Worm (Caenorhabditis elegans): Measurements from ENCODE around the gene kmo-1.

- TF ChIP-seq nhr-21 (tag; optimal IDR thresholded peaks at IDR 0.05) (no peak), unc-39 (tag; optimal IDR thresholded peaks at IDR 0.05) (no peak), zag-1 (tag; optimal IDR thresholded peaks at IDR 0.05) (no peak), ZK546.5 (tag; optimal IDR thresholded peaks at IDR 0.05) (no peak), nhr-25 (tag; optimal IDR thresholded peaks at IDR 0.05) (no peak), alr-1 (tag; optimal IDR thresholded peaks at IDR 0.05) (no peak), nhr-237 (tag; optimal IDR thresholded peaks at IDR 0.05) (no peak), mdl-1 (tag; optimal IDR thresholded peaks at IDR 0.05) (no peak), nhr-6 (tag; optimal IDR thresholded peaks at IDR 0.05) (no peak), F13H6.1 (tag; optimal IDR thresholded peaks at IDR 0.05) (no peak), nhr-12 (tag; optimal IDR thresholded peaks at IDR 0.05) (no peak), ztf-4 (tag; optimal IDR thresholded peaks at IDR 0.05) (no peak), ceh-16 (tag; optimal IDR thresholded peaks at IDR 0.05) (no peak)
These were observed 25.2 kb downstream of the kmo-1 start, which contains the start of gene F10C2.5 for ce11 chrV:12045132-12045531.
